Worm (Caenorhabditis elegans) whole organism, young adult: ENCODE data around the gene srr-1.

Experiments
- B0261.1 ChIP-seq: sonication (generic microtip); optimal IDR thresholded peaks from 2 replicates; lab custom pipeline; 2016; ENCODE audit warnings: mild to moderate bottlenecking, missing genetic modification characterization, moderate library complexity, missing compliant biosample characterization
- F49E8.2 ChIP-seq: sonication (generic microtip); optimal IDR thresholded peaks from 3 replicates; lab custom pipeline; 2017; ENCODE audit warnings: missing genetic modification characterization, mild to moderate bottlenecking, missing compliant biosample characterization, antibody characterized with exemption, moderate library complexity; ENCODE audit not compliant: insufficient read depth
- F57C9.4 ChIP-seq: sonication (generic microtip); optimal IDR thresholded peaks from 2 replicates; lab custom pipeline; 2017; ENCODE audit warnings: mild to moderate bottlenecking, missing genetic modification characterization, missing compliant biosample characterization
- K11D2.4 ChIP-seq: fragments of 200-800 bp; sonication (Bioruptor generic); IDR thresholded peaks from 2 replicates; pipeline ENCODE4 v1.3.6; 2022; ENCODE audit warnings: missing genetic modification reagents, missing genetic modification characterization, missing compliant biosample characterization
- K12H6.12 ChIP-seq: fragments of 200-800 bp; sonication (Bioruptor generic); optimal IDR thresholded peaks from 2 replicates; lab custom pipeline; 2018; ENCODE audit warnings: mild to moderate bottlenecking, missing genetic modification characterization, missing compliant biosample characterization
- T07F8.4 ChIP-seq: sonication (generic microtip); optimal IDR thresholded peaks from 2 replicates; lab custom pipeline; 2016; ENCODE audit warnings: mild to moderate bottlenecking, missing genetic modification characterization, moderate library complexity, missing compliant biosample characterization
- Y53F4B.3 ChIP-seq: fragments of 200-800 bp; sonication (Bioruptor generic); IDR thresholded peaks from 2 replicates; pipeline ENCODE4 v1.3.6; 2022; ENCODE audit warnings: missing genetic modification reagents, missing genetic modification characterization, missing compliant biosample characterization
- Y53G8AR.9 ChIP-seq: fragments of 200-800 bp; sonication (Bioruptor generic); conservative IDR thresholded peaks from 2 replicates; pipeline ENCODE4 v1.3.6; 2022; ENCODE audit warnings: missing genetic modification reagents, missing genetic modification characterization, missing compliant biosample characterization
- Y67H2A.10 ChIP-seq: fragments of 200-800 bp; sonication (Bioruptor generic); conservative IDR thresholded peaks from 2 replicates; pipeline ENCODE4 v1.3.6; 2022; ENCODE audit warnings: missing genetic modification reagents, missing genetic modification characterization, missing compliant biosample characterization
- Y95B8A.8 ChIP-seq: fragments of 200-800 bp; sonication (Bioruptor generic); IDR thresholded peaks from 2 replicates; pipeline ENCODE4 v1.3.6; 2022; ENCODE audit warnings: missing genetic modification reagents, missing genetic modification characterization, missing compliant biosample characterization
- ZK185.1 ChIP-seq: sonication (generic microtip); optimal IDR thresholded peaks from 2 replicates; lab custom pipeline; 2016; ENCODE audit warnings: mild to moderate bottlenecking, missing genetic modification characterization, missing compliant biosample characterization; ENCODE audit not compliant: poor library complexity, severe bottlenecking
- aptf-3 ChIP-seq: fragments of 200-800 bp; sonication (Bioruptor generic); IDR thresholded peaks from 2 replicates; pipeline ENCODE4 v1.3.6; 2022; ENCODE audit warnings: missing genetic modification characterization, missing compliant biosample characterization
- atf-7 ChIP-seq: sonication (generic microtip); optimal IDR thresholded peaks from 2 replicates; lab custom pipeline; 2017; ENCODE audit warnings: mild to moderate bottlenecking, missing genetic modification characterization, missing compliant biosample characterization
- attf-5 ChIP-seq: fragments of 200-800 bp; sonication (Bioruptor generic); optimal IDR thresholded peaks from 2 replicates; lab custom pipeline; 2018; ENCODE audit warnings: mild to moderate bottlenecking, missing genetic modification characterization, missing compliant biosample characterization
- bed-1 ChIP-seq: fragments of 200-800 bp; sonication (Bioruptor generic); IDR thresholded peaks from 2 replicates; pipeline ENCODE4 v1.3.6; 2022; ENCODE audit warnings: missing genetic modification reagents, missing genetic modification characterization, missing compliant biosample characterization
- bed-2 ChIP-seq: fragments of 200-800 bp; sonication (Bioruptor generic); IDR thresholded peaks from 2 replicates; pipeline ENCODE4 v1.3.6; 2022; ENCODE audit warnings: missing genetic modification reagents, missing genetic modification characterization, missing compliant biosample characterization
- ccch-3 ChIP-seq: fragments of 200-800 bp; sonication (Bioruptor generic); optimal IDR thresholded peaks from 2 replicates; lab custom pipeline; 2018; ENCODE audit warnings: mild to moderate bottlenecking, missing genetic modification characterization, missing compliant biosample characterization
- ceh-40 ChIP-seq: fragments of 200-800 bp; sonication (Bioruptor generic); IDR thresholded peaks from 2 replicates; pipeline ENCODE4 v1.3.6; 2022; ENCODE audit warnings: missing genetic modification characterization, missing compliant biosample characterization
- ceh-58 ChIP-seq: fragments of 200-800 bp; sonication (Bioruptor generic); IDR thresholded peaks from 2 replicates; pipeline ENCODE4 v1.3.6; 2022; ENCODE audit warnings: missing genetic modification characterization, missing compliant biosample characterization
- ceh-91 ChIP-seq: fragments of 200-800 bp; sonication (Bioruptor generic); IDR thresholded peaks from 2 replicates; pipeline ENCODE4 v1.3.6; 2022; ENCODE audit warnings: missing genetic modification reagents, missing genetic modification characterization, missing compliant biosample characterization
- dox-1 ChIP-seq: fragments of 200-800 bp; sonication (Bioruptor generic); IDR thresholded peaks from 2 replicates; pipeline ENCODE4 v1.3.6; 2022; ENCODE audit warnings: missing genetic modification reagents, missing genetic modification characterization, missing compliant biosample characterization
- dpff-1 ChIP-seq: sonication (generic microtip); optimal IDR thresholded peaks from 2 replicates; lab custom pipeline; 2017; ENCODE audit warnings: mild to moderate bottlenecking, missing genetic modification characterization, missing compliant biosample characterization
- ekl-4 ChIP-seq: fragments of 200-800 bp; sonication (Bioruptor generic); IDR thresholded peaks from 2 replicates; pipeline ENCODE4 v1.3.6; 2022; ENCODE audit warnings: missing genetic modification reagents, missing genetic modification characterization, missing compliant biosample characterization
- gei-17 ChIP-seq: fragments of 200-800 bp; sonication (Bioruptor generic); optimal IDR thresholded peaks from 2 replicates; lab custom pipeline; 2018; ENCODE audit warnings: mild to moderate bottlenecking, missing genetic modification characterization, missing compliant biosample characterization
- him-1 ChIP-seq: sonication (generic microtip); optimal IDR thresholded peaks from 2 replicates; lab custom pipeline; 2016; ENCODE audit warnings: missing genotype, missing genetic modification reagents, missing genetic modification characterization, missing compliant biosample characterization
- hlh-12 ChIP-seq: sonication (generic microtip); optimal IDR thresholded peaks from 2 replicates; lab custom pipeline; 2016; ENCODE audit warnings: missing genetic modification characterization, missing compliant biosample characterization
- hmg-20 ChIP-seq: fragments of 200-800 bp; sonication (Bioruptor generic); IDR thresholded peaks from 2 replicates; pipeline ENCODE4 v1.3.6; 2022; ENCODE audit warnings: missing genetic modification reagents, missing genetic modification characterization, missing compliant biosample characterization
- hsf-1 ChIP-seq: fragments of 200-800 bp; sonication (Bioruptor generic); IDR thresholded peaks from 2 replicates; pipeline ENCODE4 v1.3.6; 2022; ENCODE audit warnings: missing genetic modification reagents, missing genetic modification characterization, missing compliant biosample characterization
- lag-1 ChIP-seq: fragments of 200-800 bp; sonication (Bioruptor generic); IDR thresholded peaks from 2 replicates; pipeline ENCODE4 v1.3.6; 2022; ENCODE audit warnings: missing genetic modification reagents, missing genetic modification characterization, missing compliant biosample characterization
- let-526 ChIP-seq: fragments of 200-800 bp; sonication (Bioruptor generic); IDR thresholded peaks from 2 replicates; pipeline ENCODE4 v1.3.6; 2022; ENCODE audit warnings: missing genetic modification reagents, missing genetic modification characterization, missing compliant biosample characterization
- let-607 ChIP-seq, 2 experiments: fragments of 200-800 bp in 1 of 2; sonication (Bioruptor generic) in 1 of 2; sonication (generic microtip) in 1 of 2; optimal IDR thresholded peaks; 2 replicates each; lab custom pipeline; 2016 to 2018; ENCODE audit warnings: mild to moderate bottlenecking in 2 of 2, missing compliant biosample characterization in 2 of 2, missing genetic modification characterization in 2 of 2, moderate library complexity in 2 of 2, missing genotype in 1 of 2
- lin-26 ChIP-seq: fragments of 200-800 bp; sonication (Bioruptor generic); IDR thresholded peaks from 2 replicates; pipeline ENCODE4 v1.3.6; 2022; ENCODE audit warnings: missing genetic modification reagents, missing genetic modification characterization, missing compliant biosample characterization
- lin-35 ChIP-seq, 3 experiments: fragments of 150-350 bp in 2 of 3; sonication (generic microtip) in 1 of 3; optimal IDR thresholded peaks; 2 replicates each; lab custom pipeline; 2014 to 2018; ENCODE audit warnings: missing biosample characterization in 3 of 3, missing genetic modification characterization in 3 of 3, missing genetic modification reagents in 3 of 3
- lin-54 ChIP-seq: fragments of 200-800 bp; sonication (Bioruptor generic); optimal IDR thresholded peaks from 2 replicates; lab custom pipeline; 2018; ENCODE audit warnings: mild to moderate bottlenecking, missing genetic modification characterization, missing compliant biosample characterization
- madf-10 ChIP-seq: sonication (generic microtip); optimal IDR thresholded peaks from 2 replicates; lab custom pipeline; 2016; ENCODE audit warnings: mild to moderate bottlenecking, missing genetic modification characterization, missing compliant biosample characterization
- nfya-2 ChIP-seq: fragments of 200-800 bp; sonication (Bioruptor generic); IDR thresholded peaks from 2 replicates; pipeline ENCODE4 v1.3.6; 2022; ENCODE audit warnings: missing genetic modification reagents, missing genetic modification characterization, missing compliant biosample characterization
- nfyb-1 ChIP-seq: fragments of 200-800 bp; sonication (Bioruptor generic); IDR thresholded peaks from 2 replicates; pipeline ENCODE4 v1.3.6; 2022; ENCODE audit warnings: missing genetic modification reagents, missing genetic modification characterization, missing compliant biosample characterization
- nhr-80 ChIP-seq: sonication (generic microtip); optimal IDR thresholded peaks from 2 replicates; lab custom pipeline; 2016; ENCODE audit warnings: missing genetic modification characterization, missing compliant biosample characterization
- pbrm-1 ChIP-seq: fragments of 200-800 bp; sonication (Bioruptor generic); IDR thresholded peaks from 2 replicates; pipeline ENCODE4 v1.3.6; 2022; ENCODE audit warnings: missing genetic modification reagents, missing genetic modification characterization, missing compliant biosample characterization
- unc-130 ChIP-seq: sonication (generic microtip); optimal IDR thresholded peaks from 2 replicates; lab custom pipeline; 2016; ENCODE audit warnings: missing genetic modification reagents, missing genetic modification characterization, missing compliant biosample characterization
- zfh-2 ChIP-seq: fragments of 200-800 bp; sonication (Bioruptor generic); conservative IDR thresholded peaks from 2 replicates; pipeline ENCODE4 v1.3.6; 2022; ENCODE audit warnings: missing genetic modification reagents, missing genetic modification characterization, missing compliant biosample characterization
- ztf-25 ChIP-seq: fragments of 200-800 bp; sonication (Bioruptor generic); IDR thresholded peaks from 2 replicates; pipeline ENCODE4 v1.3.6; 2022; ENCODE audit warnings: missing genetic modification reagents, missing genetic modification characterization, missing compliant biosample characterization
- ztf-3 ChIP-seq: fragments of 200-800 bp; sonication (Bioruptor generic); optimal IDR thresholded peaks from 2 replicates; lab custom pipeline; 2018; ENCODE audit warnings: mild to moderate bottlenecking, missing genetic modification characterization, missing compliant biosample characterization

srr-1 gene

DNA sequence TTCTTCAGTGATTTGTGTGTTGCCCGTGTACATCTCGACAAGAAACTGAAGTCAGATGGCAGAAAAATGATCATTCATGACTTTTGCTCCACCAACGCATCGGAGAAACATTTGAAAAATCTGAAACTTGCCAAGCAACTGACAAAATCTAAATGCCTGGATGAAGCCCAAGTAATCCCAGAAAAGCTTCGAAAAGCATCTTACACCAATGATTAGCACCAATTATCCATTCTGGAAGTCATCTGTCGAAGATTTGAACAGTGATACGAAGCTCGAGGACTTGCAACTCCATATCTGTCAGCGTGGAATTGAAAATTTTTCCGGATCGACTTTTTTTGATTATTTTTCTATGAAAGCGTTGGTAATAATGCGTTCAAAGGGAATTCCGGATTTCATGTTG, 9.9 kb upstream of the srr-1 start:
- no peak for TF ChIP-seq gei-17 (GFP tag; lab: Kevin White, UChicago)
- TF ChIP-seq K12H6.12 (tag; lab: Kevin White, UChicago): no peak
- TF ChIP-seq Y53F4B.3: no peak
- TF ChIP-seq ztf-3 (GFP tag; lab: Kevin White, UChicago): no peak
- no peak for TF ChIP-seq ceh-91 (GFP tag; lab: Robert Waterston, UW)
- no peak for TF ChIP-seq Y95B8A.8 (GFP tag; lab: Robert Waterston, UW)
- no peak for TF ChIP-seq let-607 (tag; optimal IDR thresholded peaks at IDR 0.05; lab: Kevin White, UChicago)
- TF ChIP-seq zfh-2: no peak
- TF ChIP-seq bed-2 (GFP tag; lab: Robert Waterston, UW): no peak
- TF ChIP-seq ccch-3 (GFP tag; lab: Kevin White, UChicago): no peak
- TF ChIP-seq Y67H2A.10 (GFP tag; lab: Robert Waterston, UW): no peak
- TF ChIP-seq lin-54 (GFP tag; lab: Kevin White, UChicago): no peak

DNA sequence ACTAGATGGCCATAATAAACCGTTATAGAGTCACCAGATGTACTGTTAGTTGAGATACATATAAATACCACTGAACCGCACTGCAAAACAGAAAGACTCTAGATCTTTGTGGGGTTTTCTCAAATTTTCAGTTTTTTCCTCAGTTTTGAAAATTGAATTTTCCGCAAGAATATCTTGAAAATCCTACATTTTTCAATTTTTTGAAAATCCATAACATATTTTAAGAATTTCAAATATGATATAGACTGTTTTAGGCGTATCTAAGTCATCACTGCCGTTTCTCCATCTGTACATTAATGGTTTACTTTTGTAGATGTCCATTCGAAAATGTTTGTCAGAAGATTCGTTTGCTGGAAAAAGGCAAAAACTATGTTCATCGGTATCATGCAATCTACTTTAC, 8.3 kb upstream of the srr-1 start, which contains the start of gene F42E8.1:
F42E8.1 (plus strand) TSS at position 301 of the 400 bp plus-strand sequence.
- TF ChIP-seq ceh-91 (GFP tag; lab: Robert Waterston, UW): no peak
- no peak for TF ChIP-seq hsf-1 (GFP tag; lab: Robert Waterston, UW)
- no peak for TF ChIP-seq dpff-1 (tag; lab: Kevin White, UChicago)
- TF ChIP-seq ceh-58 (GFP tag; lab: Robert Waterston, UW): no peak
- TF ChIP-seq lin-26 (GFP tag; lab: Robert Waterston, UW): no peak
- no peak for TF ChIP-seq pbrm-1
- no peak for TF ChIP-seq lin-54 (GFP tag; lab: Kevin White, UChicago)
- no peak for TF ChIP-seq Y67H2A.10 (GFP tag; lab: Robert Waterston, UW)
- no peak for TF ChIP-seq ceh-40 (GFP tag; lab: Robert Waterston, UW)
- no peak for TF ChIP-seq him-1 (tag; lab: Kevin White, UChicago)
- no peak for TF ChIP-seq dox-1 (GFP tag; lab: Robert Waterston, UW)
- no peak for TF ChIP-seq bed-1 (GFP tag; lab: Robert Waterston, UW)
- no peak for TF ChIP-seq F57C9.4
- TF ChIP-seq nfya-2 (GFP tag; lab: Robert Waterston, UW): no peak
- TF ChIP-seq, all 124 proteins: peak for 0

DNA sequence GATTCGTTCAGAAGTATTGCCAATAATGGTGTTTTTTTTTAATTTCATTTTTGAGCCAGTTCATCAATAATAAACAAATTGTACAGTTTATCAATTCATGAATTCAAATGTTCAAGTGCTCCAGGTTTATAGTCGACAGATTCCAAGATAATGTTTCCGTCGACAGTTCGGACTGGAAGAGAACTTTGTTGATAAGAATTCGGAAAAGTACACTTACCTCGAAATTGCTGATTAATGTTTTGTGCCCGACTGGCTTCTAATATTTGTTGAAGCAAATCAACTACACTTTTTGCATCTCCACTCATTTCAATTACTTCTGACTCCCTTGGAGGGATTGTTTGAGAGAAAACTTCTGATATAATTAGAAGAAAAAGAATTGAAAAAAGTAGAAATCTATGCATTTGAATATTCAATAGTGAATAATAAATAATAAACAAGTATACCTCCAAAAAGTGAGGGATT, 4.4 kb downstream of the srr-1 start, which contains the start of gene W07G4.8:
W07G4.8 (minus strand) TSS at position 412 of the 462 bp plus-strand sequence.
- peak; percentile 26 for TF ChIP-seq ZK185.1
- TF ChIP-seq nhr-80: peak; percentile 83
- no peak for TF ChIP-seq T07F8.4 (tag; lab: Kevin White, UChicago)

DNA sequence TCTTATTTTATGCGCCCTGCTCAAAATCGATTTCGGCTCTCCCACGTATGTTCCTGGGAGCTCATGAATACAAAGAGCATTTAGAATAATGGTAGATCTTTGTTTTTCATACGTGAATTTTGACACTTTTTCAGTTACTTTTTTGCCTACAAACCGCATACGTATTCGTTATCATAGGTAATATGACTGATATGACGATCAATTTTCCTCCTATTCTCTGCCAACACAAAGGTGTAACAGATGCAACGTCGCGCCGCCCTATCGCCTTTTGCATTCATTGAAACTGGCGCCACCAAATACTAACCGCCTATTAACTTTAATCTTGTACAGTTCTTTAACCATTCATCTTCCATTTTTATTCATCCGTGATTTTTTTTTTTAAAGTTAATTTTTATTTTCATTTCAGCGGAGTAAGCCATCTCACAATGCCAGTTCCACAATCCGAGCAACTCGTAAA, 5.9 kb downstream of the srr-1 start, which contains the start of gene W07G4.5:
W07G4.5 (plus strand) TSS at position 407 of the 457 bp plus-strand sequence.
- no peak for TF ChIP-seq ekl-4 (GFP tag; lab: Robert Waterston, UW)
- no peak for TF ChIP-seq unc-130 (GFP tag; lab: Kevin White, UChicago)
- TF ChIP-seq nhr-80: peak; percentile 73
- peak; percentile 32 for TF ChIP-seq attf-5 (GFP tag; lab: Kevin White, UChicago)
- TF ChIP-seq Y53G8AR.9: 0 out of 2 replicates have a peak, but pooled peaks have one; percentile 20
- TF ChIP-seq lag-1 (GFP tag; lab: Robert Waterston, UW): no peak
- no peak for TF ChIP-seq hmg-20
- TF ChIP-seq lin-35 (GFP tag; optimal IDR thresholded peaks at IDR 0.05; lab: Kevin White, UChicago): no peak
- no peak for TF ChIP-seq dpff-1 (tag; lab: Kevin White, UChicago)
- no peak for TF ChIP-seq nfyb-1 (GFP tag; lab: Robert Waterston, UW)
- no peak for TF ChIP-seq K11D2.4 (GFP tag; lab: Robert Waterston, UW)
- TF ChIP-seq ceh-91 (GFP tag; lab: Robert Waterston, UW): no peak
- no peak for TF ChIP-seq aptf-3 (GFP tag; lab: Robert Waterston, UW)
- no peak for TF ChIP-seq ZK185.1
- TF ChIP-seq F49E8.2 (tag; lab: Kevin White, UChicago): no peak
- no peak for TF ChIP-seq madf-10
- TF ChIP-seq atf-7 (tag; lab: Kevin White, UChicago): peak; percentile 16
- no peak for TF ChIP-seq him-1 (tag; lab: Kevin White, UChicago)
- no peak for TF ChIP-seq B0261.1 (tag; lab: Kevin White, UChicago)
- no peak for TF ChIP-seq let-526
- TF ChIP-seq hlh-12: no peak
- TF ChIP-seq ztf-25 (GFP tag; lab: Robert Waterston, UW): no peak
- TF ChIP-seq ceh-40 (GFP tag; lab: Robert Waterston, UW): no peak
